Worm (Caenorhabditis elegans): ENCODE data around the gene lpd-9.
A peak's percentile ranks its signal among the peaks of the same experiment; 100 is the strongest.

lpd-9 gene

DNA sequence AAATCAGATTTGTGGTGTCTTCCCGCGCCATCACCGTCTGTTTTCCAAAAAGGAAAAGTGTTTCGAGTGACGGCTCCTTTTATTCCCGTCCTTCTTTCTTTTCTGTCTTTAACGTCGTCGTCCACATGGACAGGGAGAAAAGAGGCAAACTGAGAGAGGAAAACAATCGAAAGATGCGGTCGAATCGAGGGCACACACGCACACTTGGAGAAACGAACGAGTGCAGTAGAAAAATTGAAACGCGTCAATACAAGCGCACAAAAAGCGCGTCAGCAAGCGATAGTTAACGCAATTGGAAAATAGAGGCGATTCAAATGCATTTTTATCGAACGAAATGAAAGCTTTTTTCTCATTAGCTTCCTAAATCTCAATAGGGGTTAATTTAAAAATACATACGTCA lies 42.3 kb upstream of the lpd-9 start (continued):
- TF ChIP-seq ceh-100 (GFP tag; IDR thresholded peaks at IDR 0.05) (0 out of 2 replicates have a peak, but pooled peaks have one; percentile 62), snpc-3.4 (tag; optimal IDR thresholded peaks at IDR 0.05) (no peak), B0035.1 (tag; optimal IDR thresholded peaks at IDR 0.05) (no peak), hrde-1 (tag; optimal IDR thresholded peaks at IDR 0.05; ENCODE audit: borderline replicate concordance) (no peak), zim-3 (tag; optimal IDR thresholded peaks at IDR 0.05) (no peak), tlf-1 (GFP tag; optimal IDR thresholded peaks at IDR 0.05) (peak; percentile 55), K12H6.12 (tag; optimal IDR thresholded peaks at IDR 0.05) (peak; percentile 92), ets-4 (GFP tag; optimal IDR thresholded peaks at IDR 0.05) (no peak), bed-2 (GFP tag; IDR thresholded peaks at IDR 0.05) (no peak)

DNA sequence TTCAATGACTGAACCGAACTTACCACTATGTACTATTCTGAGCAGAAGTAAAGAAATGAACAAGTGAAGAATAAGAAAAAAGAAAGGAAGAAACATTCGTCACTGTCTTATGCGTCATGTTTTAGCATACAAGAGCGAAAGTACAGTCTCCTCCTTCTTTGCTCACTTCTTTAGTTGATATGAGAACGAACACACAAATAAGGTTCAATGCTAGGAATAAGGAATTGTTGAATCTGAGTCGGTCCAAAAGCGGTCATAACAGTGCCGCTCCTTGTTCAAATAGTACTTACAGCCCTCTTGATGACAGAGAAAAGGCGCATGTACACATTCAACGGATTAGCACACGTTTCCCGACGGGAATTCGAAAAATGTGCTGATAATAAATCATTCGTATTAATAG lies 40.0 kb upstream of the lpd-9 start, which contains the start of gene F25D1.8:
Gene F25D1.8 (plus strand): TSS at position 301 of the 400 bp plus-strand sequence.
- no peak for TF ChIP-seq B0261.1 (tag; optimal IDR thresholded peaks at IDR 0.05)
- no peak for TF ChIP-seq sdz-38 (tag; optimal IDR thresholded peaks at IDR 0.05)
- TF ChIP-seq Y95B8A.8 (GFP tag; IDR thresholded peaks at IDR 0.05): no peak
- no peak for TF ChIP-seq tbx-9 (tag; optimal IDR thresholded peaks at IDR 0.05; ENCODE audit: borderline replicate concordance)
- no peak for TF ChIP-seq fkh-3 (tag; optimal IDR thresholded peaks at IDR 0.05)
- TF ChIP-seq dox-1 (GFP tag; IDR thresholded peaks at IDR 0.05): no peak
- no peak for TF ChIP-seq ceh-27 (GFP tag; optimal IDR thresholded peaks at IDR 0.05)
- no peak for TF ChIP-seq F55B11.4 (tag; optimal IDR thresholded peaks at IDR 0.05; ENCODE audit: borderline replicate concordance, insufficient read depth)
- TF ChIP-seq T07F8.4 (tag; optimal IDR thresholded peaks at IDR 0.05): no peak

DNA sequence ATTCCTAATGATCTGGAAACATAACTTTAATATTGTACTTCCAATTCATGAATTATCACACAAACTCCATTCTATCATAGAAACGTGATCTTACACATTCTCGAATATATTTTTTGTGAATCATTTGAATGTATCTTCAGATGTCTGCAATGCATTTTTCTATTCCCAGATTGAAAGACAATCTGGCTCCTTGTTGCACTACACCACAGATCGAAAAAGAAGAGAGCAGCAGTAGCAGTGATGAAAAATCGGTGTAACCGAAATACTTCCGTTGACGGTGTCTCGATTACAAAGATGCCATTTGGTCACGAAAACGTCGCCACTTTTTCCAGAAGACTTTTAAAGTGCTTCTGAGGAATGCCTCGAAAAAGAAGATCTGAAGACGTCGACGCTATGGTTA lies 39.1 kb upstream of the lpd-9 start, which contains the start of gene degt-1:
Gene degt-1 (plus strand): TSS at position 301 of the 400 bp plus-strand sequence.
- TF ChIP-seq ztf-25 (GFP tag; IDR thresholded peaks at IDR 0.05) (no peak), pbrm-1 (GFP tag; IDR thresholded peaks at IDR 0.05) (no peak), dpl-1 (GFP tag; optimal IDR thresholded peaks at IDR 0.05) (no peak), T26A5.8 (tag; optimal IDR thresholded peaks at IDR 0.05) (no peak), ceh-27 (GFP tag; optimal IDR thresholded peaks at IDR 0.05) (no peak), attf-6 (GFP tag; IDR thresholded peaks at IDR 0.05) (no peak), fkh-3 (tag; optimal IDR thresholded peaks at IDR 0.05) (no peak), B0035.1 (tag; optimal IDR thresholded peaks at IDR 0.05) (no peak), madf-6 (GFP tag; IDR thresholded peaks at IDR 0.05) (no peak), lag-1 (GFP tag; IDR thresholded peaks at IDR 0.05) (no peak), F55B11.4 (tag; optimal IDR thresholded peaks at IDR 0.05; ENCODE audit: borderline replicate concordance, insufficient read depth) (no peak)

DNA sequence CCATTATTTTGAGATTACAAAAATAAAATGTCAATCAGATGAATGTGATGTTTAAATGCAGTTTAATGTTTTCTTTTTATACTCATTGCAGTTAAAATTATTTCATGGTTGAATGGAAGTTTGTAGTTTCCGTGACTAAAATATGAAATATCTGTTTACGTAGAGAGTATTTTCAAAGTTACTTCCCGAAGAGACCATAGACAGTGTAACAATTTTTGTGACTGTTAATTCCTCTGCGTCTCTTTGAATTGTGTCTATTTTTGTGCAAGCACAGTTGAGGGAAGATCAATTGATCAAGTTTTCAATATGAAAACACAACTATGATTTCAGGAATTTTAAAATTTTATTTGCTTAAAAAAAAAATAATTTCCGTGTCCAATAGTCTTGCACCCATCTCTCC lies 32.4 kb upstream of the lpd-9 start, which contains the start of gene F25D1.5:
Gene F25D1.5 (minus strand): TSS at position 35 of the 400 bp plus-strand sequence.
- no peak for TF ChIP-seq Y56A3A.18 (GFP tag; IDR thresholded peaks at IDR 0.05)
- TF ChIP-seq ztf-26 (tag; optimal IDR thresholded peaks at IDR 0.05): no peak
- TF ChIP-seq nhr-90 (tag; optimal IDR thresholded peaks at IDR 0.05): no peak
- TF ChIP-seq lsy-27 (tag; optimal IDR thresholded peaks at IDR 0.05; ENCODE audit: borderline replicate concordance, insufficient read depth): no peak
- TF ChIP-seq F22D6.2 (tag; optimal IDR thresholded peaks at IDR 0.05): no peak
- TF ChIP-seq rec-8 (tag; optimal IDR thresholded peaks at IDR 0.05): no peak
- no peak for TF ChIP-seq C06A6.2 (GFP tag; conservative IDR thresholded peaks at IDR 0.05)
- no peak for TF ChIP-seq F33H1.4 (GFP tag; IDR thresholded peaks at IDR 0.05)
- no peak for TF ChIP-seq lin-26 (GFP tag; IDR thresholded peaks at IDR 0.05)

All from whole organism, young adult.